Fruit fly (Drosophila melanogaster) whole organism, wandering third instar larva: ENCODE results near the gene GABPI.

Source experiments
- Abd-B ChIP-seq: fragments of >200 bp; optimal IDR thresholded peaks from 2 replicates; lab custom pipeline; 2017; ENCODE audit warnings: missing biosample characterization, missing genetic modification characterization
- CG32264 ChIP-seq: fragments of 200-800 bp; sonication (Bioruptor generic); optimal IDR thresholded peaks from 2 replicates; lab custom pipeline; 2016; ENCODE audit warnings: missing biosample characterization, missing genetic modification characterization
- CrebA ChIP-seq: fragments of 200-800 bp; sonication (Bioruptor generic); optimal IDR thresholded peaks from 2 replicates; lab custom pipeline; 2016; ENCODE audit warnings: missing biosample characterization, mild to moderate bottlenecking, missing genetic modification characterization, borderline replicate concordance
- Dfd ChIP-seq: fragments of >200 bp; optimal IDR thresholded peaks from 2 replicates; lab custom pipeline; 2017; ENCODE audit warnings: missing biosample characterization, missing genetic modification characterization
- Dif ChIP-seq: fragments of 200-275, 200-300 bp; sonication (Bioruptor generic); optimal IDR thresholded peaks from 2 replicates; lab custom pipeline; 2018; ENCODE audit warnings: missing biosample characterization, missing genetic modification characterization; ENCODE audit not compliant: partially characterized antibody
- GATAd ChIP-seq: sonication (Bioruptor generic); optimal IDR thresholded peaks from 2 replicates; lab custom pipeline; 2016; ENCODE audit warnings: missing biosample characterization, missing genetic modification characterization
- HLH106 ChIP-seq: fragments of 200-800 bp; optimal IDR thresholded peaks from 3 replicates; lab custom pipeline; 2019; ENCODE audit warnings: missing biosample characterization, mild to moderate bottlenecking, missing genetic modification characterization, moderate library complexity
- Hnf4 ChIP-seq: fragments of 200-800 bp; sonication (Bioruptor generic); optimal IDR thresholded peaks from 2 replicates; lab custom pipeline; 2016; ENCODE audit warnings: missing biosample characterization, mild to moderate bottlenecking, missing genetic modification characterization
- Hr78 ChIP-seq: fragments of >200 bp; optimal IDR thresholded peaks from 2 replicates; lab custom pipeline; 2017; ENCODE audit warnings: missing biosample characterization, missing genetic modification characterization
- Hr83 ChIP-seq: fragments of 200-300 bp; sonication (Bioruptor generic); optimal IDR thresholded peaks from 2 replicates; lab custom pipeline; 2016; ENCODE audit warnings: missing biosample characterization, mild to moderate bottlenecking, missing genetic modification characterization, moderate library complexity; ENCODE audit not compliant: poor library complexity, severe bottlenecking
- Jra ChIP-seq: sonication (Bioruptor generic); optimal IDR thresholded peaks from 2 replicates; lab custom pipeline; 2016; ENCODE audit warnings: missing biosample characterization, missing genetic modification characterization
- Mio ChIP-seq: sonication (Bioruptor generic); optimal IDR thresholded peaks from 2 replicates; lab custom pipeline; 2016; ENCODE audit warnings: missing biosample characterization, missing genetic modification characterization
- Myc ChIP-seq: fragments of >200 bp; optimal IDR thresholded peaks from 2 replicates; lab custom pipeline; 2017
- N ChIP-seq: fragments of >200 bp; optimal IDR thresholded peaks from 2 replicates; lab custom pipeline; 2018; ENCODE audit warnings: missing biosample characterization, missing external identifiers, missing genetic modification characterization
- OdsH ChIP-seq: fragments of 200-800 bp; sonication (Bioruptor generic); optimal IDR thresholded peaks from 2 replicates; lab custom pipeline; 2016; ENCODE audit warnings: missing biosample characterization, mild to moderate bottlenecking, missing genetic modification characterization
- Rel ChIP-seq, 2 experiments: fragments of 200-800 bp; sonication (Bioruptor generic) in 1 of 2; optimal IDR thresholded peaks; 2 replicates in 1 of 2; 3 replicates in 1 of 2; lab custom pipeline; 2016 to 2019; ENCODE audit warnings: mild to moderate bottlenecking in 2 of 2, missing biosample characterization in 2 of 2, missing genetic modification characterization in 2 of 2, moderate library complexity in 1 of 2
- Sp1 ChIP-seq: fragments of 200-800 bp; sonication (Bioruptor generic); optimal IDR thresholded peaks from 3 replicates; lab custom pipeline; 2019; ENCODE audit warnings: missing biosample characterization, mild to moderate bottlenecking, missing genetic modification characterization, moderate library complexity
- Vsx2 ChIP-seq: fragments of 200-300, 225-300 bp; sonication (Bioruptor generic); optimal IDR thresholded peaks from 2 replicates; lab custom pipeline; 2018; ENCODE audit warnings: missing biosample characterization, missing genetic modification characterization; ENCODE audit not compliant: partially characterized antibody
- br ChIP-seq: fragments of 200-800 bp; sonication (Bioruptor generic); optimal IDR thresholded peaks from 2 replicates; lab custom pipeline; 2016; ENCODE audit warnings: missing biosample characterization, missing genetic modification characterization
- brk ChIP-seq: fragments of 200-800 bp; sonication (Bioruptor generic); optimal IDR thresholded peaks from 2 replicates; lab custom pipeline; 2016; ENCODE audit warnings: missing biosample characterization, mild to moderate bottlenecking, missing genetic modification characterization
- dl ChIP-seq, 2 experiments: fragments of 175-275, 200-275 bp in 1 of 2; fragments of 200-275 bp in 1 of 2; sonication (Bioruptor generic); optimal IDR thresholded peaks; lab custom pipeline; 2018; ENCODE audit warnings: mild to moderate bottlenecking in 2 of 2, missing biosample characterization in 2 of 2, missing genetic modification characterization in 2 of 2, moderate library complexity in 2 of 2; ENCODE audit not compliant: partially characterized antibody in 2 of 2, insufficient read depth in 1 of 2
- dmrt93B ChIP-seq: fragments of 200-800 bp; sonication (Bioruptor generic); optimal IDR thresholded peaks from 2 replicates; lab custom pipeline; 2018; ENCODE audit warnings: missing biosample characterization, mild to moderate bottlenecking, missing genetic modification characterization
- dsf ChIP-seq: sonication (Bioruptor generic); optimal IDR thresholded peaks from 2 replicates; lab custom pipeline; 2016; ENCODE audit warnings: missing biosample characterization, missing genetic modification characterization, borderline replicate concordance
- ey ChIP-seq: fragments of 200-800 bp; sonication (Bioruptor generic); optimal IDR thresholded peaks from 2 replicates; lab custom pipeline; 2016; ENCODE audit warnings: missing biosample characterization, missing genetic modification characterization
- foxo ChIP-seq, 2 experiments: fragments of 200-800 bp; sonication (Bioruptor generic); optimal IDR thresholded peaks; 2 replicates in 1 of 2; 3 replicates in 1 of 2; lab custom pipeline; 2016 to 2017; ENCODE audit warnings: missing biosample characterization in 2 of 2, missing genetic modification characterization in 2 of 2
- fru ChIP-seq: fragments of 200-800 bp; sonication (Bioruptor generic); optimal IDR thresholded peaks from 3 replicates; lab custom pipeline; 2016; ENCODE audit warnings: missing biosample characterization, mild to moderate bottlenecking, missing genetic modification characterization
- h ChIP-seq: fragments of 200-800 bp; sonication (Bioruptor generic); optimal IDR thresholded peaks from 3 replicates; lab custom pipeline; 2016; ENCODE audit warnings: missing biosample characterization, mild to moderate bottlenecking, missing genetic modification characterization
- jim ChIP-seq: fragments of 175-275, 200-325 bp; sonication (Bioruptor generic); optimal IDR thresholded peaks from 2 replicates; lab custom pipeline; 2016; ENCODE audit warnings: missing biosample characterization, mild to moderate bottlenecking, missing genetic modification characterization
- lola ChIP-seq: fragments of >200 bp; optimal IDR thresholded peaks from 2 replicates; lab custom pipeline; 2017; ENCODE audit warnings: missing biosample characterization, missing genetic modification characterization
- pan ChIP-seq: fragments of >200 bp; optimal IDR thresholded peaks from 2 replicates; lab custom pipeline; 2017
- psq ChIP-seq: fragments of 200-800 bp; sonication (Bioruptor generic); optimal IDR thresholded peaks from 3 replicates; lab custom pipeline; 2017; ENCODE audit warnings: missing biosample characterization, mild to moderate bottlenecking, missing genetic modification characterization, moderate library complexity
- rgr ChIP-seq: fragments of 200-800 bp; sonication (Bioruptor generic); optimal IDR thresholded peaks from 3 replicates; lab custom pipeline; 2016; ENCODE audit warnings: missing biosample characterization, mild to moderate bottlenecking, missing genetic modification characterization
- sage ChIP-seq: fragments of 200-800 bp; sonication (Bioruptor generic); optimal IDR thresholded peaks from 2 replicates; lab custom pipeline; 2016; ENCODE audit warnings: missing biosample characterization, mild to moderate bottlenecking, missing genetic modification characterization
- sv ChIP-seq: fragments of 200-800 bp; sonication (Bioruptor generic); optimal IDR thresholded peaks from 3 replicates; lab custom pipeline; 2016; ENCODE audit warnings: missing biosample characterization, missing genetic modification characterization
- tai ChIP-seq: sonication (Bioruptor generic); optimal IDR thresholded peaks from 2 replicates; lab custom pipeline; 2016; ENCODE audit warnings: missing biosample characterization, missing genetic modification characterization
- usp ChIP-seq: fragments of >200 bp; optimal IDR thresholded peaks from 2 replicates; lab custom pipeline; 2017; ENCODE audit warnings: missing biosample characterization, missing genetic modification characterization
- woc ChIP-seq: sonication (Bioruptor generic); optimal IDR thresholded peaks from 2 replicates; lab custom pipeline; 2016; ENCODE audit warnings: missing biosample characterization, mild to moderate bottlenecking, missing genetic modification characterization

GABPI gene

dm6 chr2L:3005483-3005882 is 24.9 kb upstream of the GABPI start:
- TF ChIP-seq pan (no peak), sv (GFP tag; lab: Kevin White, UChicago) (no peak), Dif (GFP tag; lab: Kevin White, UChicago) (no peak), Hnf4 (GFP tag; lab: Kevin White, UChicago) (no peak), Dfd (GFP tag; lab: Kevin White, UChicago) (no peak), Myc (lab: Kevin White, UChicago) (no peak), N (GFP tag; lab: Kevin White, UChicago) (no peak), dl (GFP tag; optimal IDR thresholded peaks at IDR 0.05; lab: Kevin White, UChicago; ENCODE audit: insufficient read depth in 1 of 2, partially characterized antibody in 2 of 2) (no peak), OdsH (GFP tag; lab: Kevin White, UChicago) (no peak), usp (no peak)

dm6 chr2L:3006194-3006593 is 24.1 kb upstream of the GABPI start:
- TF ChIP-seq fru (GFP tag; lab: Kevin White, UChicago) (no peak), usp (no peak)

dm6 chr2L:3006925-3007426 is 23.4 kb upstream of the GABPI start:
- no peak for TF ChIP-seq CG32264 (GFP tag; lab: Kevin White, UChicago)
- TF ChIP-seq rgr (GFP tag; lab: Kevin White, UChicago): no peak
- TF ChIP-seq Sp1: no peak
- TF ChIP-seq tai (GFP tag; lab: Kevin White, UChicago): no peak
- TF ChIP-seq Dfd (GFP tag; lab: Kevin White, UChicago): no peak
- TF ChIP-seq Hr83 (GFP tag; lab: Kevin White, UChicago): no peak
- no peak for TF ChIP-seq dl (GFP tag; optimal IDR thresholded peaks at IDR 0.05; lab: Kevin White, UChicago; ENCODE audit: insufficient read depth in 1 of 2, partially characterized antibody in 2 of 2)
- no peak for TF ChIP-seq brk (GFP tag; lab: Kevin White, UChicago)
- TF ChIP-seq, all 38 proteins: peak for 0

dm6 chr2L:3009438-3009837 is 20.9 kb upstream of the GABPI start:
- TF ChIP-seq pan: no peak
- no peak for TF ChIP-seq Myc (lab: Kevin White, UChicago)
- TF ChIP-seq tai (GFP tag; lab: Kevin White, UChicago): no peak
- no peak for TF ChIP-seq sv (GFP tag; lab: Kevin White, UChicago)

dm6 chr2L:3011484-3011883 is 18.9 kb upstream of the GABPI start:
- TF ChIP-seq HLH106 (peak; percentile 69), tai (GFP tag; lab: Kevin White, UChicago) (no peak), CG32264 (GFP tag; lab: Kevin White, UChicago) (peak; percentile 46), Jra (GFP tag; lab: Kevin White, UChicago) (no peak), Abd-B (GFP tag; lab: Kevin White, UChicago) (no peak), sage (GFP tag; lab: Kevin White, UChicago) (no peak), sv (GFP tag; lab: Kevin White, UChicago) (no peak), Myc (lab: Kevin White, UChicago) (no peak), psq (GFP tag; lab: Kevin White, UChicago) (peak; percentile 68), lola (no peak), OdsH (GFP tag; lab: Kevin White, UChicago) (peak; percentile 69), Vsx2 (GFP tag; lab: Kevin White, UChicago) (no peak), ey (GFP tag; lab: Kevin White, UChicago) (peak; percentile 66), foxo (GFP tag; optimal IDR thresholded peaks at IDR 0.05; lab: Kevin White, UChicago) (peak in 1 of 2 experiments; percentile 67), dmrt93B (GFP tag; lab: Kevin White, UChicago) (peak; percentile 38), usp (no peak), Mio (GFP tag; lab: Kevin White, UChicago) (no peak), N (GFP tag; lab: Kevin White, UChicago) (no peak), jim (GFP tag; lab: Kevin White, UChicago) (peak; percentile 42), Hnf4 (GFP tag; lab: Kevin White, UChicago) (no peak), br (GFP tag; lab: Kevin White, UChicago) (peak; percentile 78), dl (GFP tag; optimal IDR thresholded peaks at IDR 0.05; lab: Kevin White, UChicago; ENCODE audit: insufficient read depth in 1 of 2, partially characterized antibody in 2 of 2) (no peak), pan (no peak), h (GFP tag; lab: Kevin White, UChicago) (peak; percentile 74), Rel (GFP tag; optimal IDR thresholded peaks at IDR 0.05; lab: Kevin White, UChicago) (no peak), Rel (tag; optimal IDR thresholded peaks at IDR 0.05; lab: Kevin White, UChicago) (no peak), fru (GFP tag; lab: Kevin White, UChicago) (peak; percentile 80), Hr83 (GFP tag; lab: Kevin White, UChicago) (no peak), woc (GFP tag; lab: Kevin White, UChicago) (peak; percentile 61), CrebA (GFP tag; lab: Kevin White, UChicago) (no peak), Dif (GFP tag; lab: Kevin White, UChicago) (no peak), rgr (GFP tag; lab: Kevin White, UChicago) (peak; percentile 71), GATAd (GFP tag; lab: Kevin White, UChicago) (no peak), brk (GFP tag; lab: Kevin White, UChicago) (no peak), Hr78 (GFP tag; lab: Kevin White, UChicago) (no peak), Sp1 (peak; percentile 68), dsf (no peak)
